Worm (Caenorhabditis elegans) whole organism, L1 larva: ENCODE results near the gene Y94H6A.7.
A peak's percentile ranks its signal among the peaks of the same experiment; 100 is the strongest.

Source experiments
- C04F5.9 ChIP-seq: sonication (generic microtip); optimal IDR thresholded peaks from 2 replicates; lab custom pipeline; 2016; ENCODE audit warnings: missing genetic modification characterization, missing compliant biosample characterization
- C16A3.4 ChIP-seq: fragments of 150-350 bp; optimal IDR thresholded peaks from 2 replicates; lab custom pipeline; 2014; ENCODE audit warnings: missing biosample characterization, missing genetic modification characterization
- F16B12.6 ChIP-seq: fragments of 150-350 bp; optimal IDR thresholded peaks from 2 replicates; lab custom pipeline; 2014; ENCODE audit warnings: missing biosample characterization, missing genetic modification characterization
- Y116A8C.19 ChIP-seq: sonication (generic microtip); optimal IDR thresholded peaks from 2 replicates; lab custom pipeline; 2016; ENCODE audit warnings: missing compliant biosample characterization, missing genetic modification characterization, borderline replicate concordance
- alr-1 ChIP-seq: fragments of 200-800 bp; sonication (Bioruptor generic); optimal IDR thresholded peaks from 2 replicates; lab custom pipeline; 2018; ENCODE audit warnings: borderline replicate concordance, mild to moderate bottlenecking, missing genetic modification characterization, missing compliant biosample characterization
- aly-2 ChIP-seq: fragments of 150-350 bp; optimal IDR thresholded peaks from 2 replicates; lab custom pipeline; 2014; ENCODE audit warnings: missing biosample characterization, missing genetic modification characterization
- ceh-88 ChIP-seq: fragments of 200-800 bp; sonication (Bioruptor generic); IDR thresholded peaks from 2 replicates; pipeline ENCODE4 v1.3.6; 2022; ENCODE audit warnings: missing genetic modification characterization, missing compliant biosample characterization
- ces-1 ChIP-seq: fragments of 150-350 bp; optimal IDR thresholded peaks from 2 replicates; lab custom pipeline; 2014; ENCODE audit warnings: missing biosample characterization, missing genetic modification reagents, missing genetic modification characterization
- dpl-1 ChIP-seq, 3 experiments: fragments of 150-350 bp in 2 of 3; sonication (generic microtip) in 1 of 3; optimal IDR thresholded peaks; 2 replicates each; lab custom pipeline; 2014 to 2017; ENCODE audit warnings: missing biosample characterization in 3 of 3, missing genetic modification characterization in 3 of 3, missing genetic modification reagents in 3 of 3
- efl-1 ChIP-seq, 4 experiments: fragments of 150-350 bp; optimal IDR thresholded peaks in 3 of 4; peaks in 1 of 4; 1 replicate in 1 of 4; 2 replicates in 3 of 4; lab custom pipeline; 2014; ENCODE audit warnings: missing biosample characterization in 2 of 4, missing genetic modification characterization in 2 of 4, missing genetic modification reagents in 2 of 4
- egl-27 ChIP-seq, 2 experiments: fragments of 150-350 bp in 1 of 2; sonication (generic microtip); optimal IDR thresholded peaks; 3 replicates each; lab custom pipeline; 2017 to 2018; ENCODE audit warnings: missing biosample characterization in 2 of 2, missing genetic modification characterization in 2 of 2, missing genetic modification reagents in 2 of 2
- elt-2 ChIP-seq: sonication (generic microtip); optimal IDR thresholded peaks from 2 replicates; lab custom pipeline; 2016; ENCODE audit warnings: missing genetic modification characterization, mild to moderate bottlenecking, inconsistent platforms, missing compliant biosample characterization, missing genetic modification reagents
- grh-1 ChIP-seq: fragments of 200-800 bp; sonication (Bioruptor generic); IDR thresholded peaks from 2 replicates; pipeline ENCODE4 v1.3.6; 2022; ENCODE audit warnings: missing genetic modification reagents, missing genetic modification characterization, missing compliant biosample characterization
- irx-1 ChIP-seq: sonication (generic microtip); optimal IDR thresholded peaks from 2 replicates; lab custom pipeline; 2016; ENCODE audit warnings: missing genetic modification characterization, missing compliant biosample characterization
- lin-13 ChIP-seq: fragments of 150-350 bp; optimal IDR thresholded peaks from 2 replicates; lab custom pipeline; 2014; ENCODE audit warnings: missing biosample characterization, missing genetic modification reagents, missing genetic modification characterization
- lin-14 ChIP-seq: fragments of 200-800 bp; sonication (Bioruptor generic); optimal IDR thresholded peaks from 2 replicates; lab custom pipeline; 2018; ENCODE audit warnings: mild to moderate bottlenecking, missing genetic modification characterization, moderate library complexity, missing compliant biosample characterization
- lin-15B ChIP-seq: fragments of 150-350 bp; sonication (generic microtip); optimal IDR thresholded peaks from 3 replicates; lab custom pipeline; 2014; ENCODE audit warnings: missing biosample characterization, missing genetic modification characterization
- lin-35 ChIP-seq, 2 experiments: fragments of 150-350 bp; optimal IDR thresholded peaks; 2 replicates each; lab custom pipeline; 2014; ENCODE audit warnings: missing biosample characterization in 2 of 2, missing genetic modification characterization in 2 of 2, missing genetic modification reagents in 2 of 2
- lin-39 ChIP-seq: fragments of 150-350 bp; optimal IDR thresholded peaks from 2 replicates; lab custom pipeline; 2014; ENCODE audit warnings: missing biosample characterization, missing genetic modification reagents, missing genetic modification characterization
- lsy-2 ChIP-seq, 2 experiments: fragments of 150-350 bp; optimal IDR thresholded peaks; 2 replicates each; lab custom pipeline; 2014; ENCODE audit warnings: missing biosample characterization in 2 of 2, missing genetic modification characterization in 2 of 2
- mdl-1 ChIP-seq, 2 experiments: fragments of 150-350 bp; optimal IDR thresholded peaks; 2 replicates each; lab custom pipeline; 2014 to 2017; ENCODE audit warnings: missing biosample characterization in 2 of 2, missing genetic modification characterization in 2 of 2, inconsistent platforms in 1 of 2
- mef-2 ChIP-seq: fragments of 150-350 bp; optimal IDR thresholded peaks from 2 replicates; lab custom pipeline; 2014; ENCODE audit warnings: missing biosample characterization, missing genetic modification characterization
- nhr-19 ChIP-seq: fragments of 200-800 bp; sonication (Bioruptor generic); conservative IDR thresholded peaks from 2 replicates; pipeline ENCODE4 v1.3.6; 2022; ENCODE audit warnings: missing genetic modification characterization, missing compliant biosample characterization
- nhr-237 ChIP-seq: fragments of 150-350 bp; optimal IDR thresholded peaks from 2 replicates; lab custom pipeline; 2014; ENCODE audit warnings: missing biosample characterization, missing genetic modification characterization
- nhr-47 ChIP-seq: sonication (generic microtip); optimal IDR thresholded peaks from 2 replicates; lab custom pipeline; 2016; ENCODE audit warnings: mild to moderate bottlenecking, missing genetic modification characterization, moderate library complexity, missing compliant biosample characterization
- nhr-71 ChIP-seq: sonication (generic microtip); optimal IDR thresholded peaks from 2 replicates; lab custom pipeline; 2016; ENCODE audit warnings: mild to moderate bottlenecking, missing genetic modification characterization, moderate library complexity, missing compliant biosample characterization
- nhr-90 ChIP-seq: sonication (generic microtip); optimal IDR thresholded peaks from 2 replicates; lab custom pipeline; 2016; ENCODE audit warnings: mild to moderate bottlenecking, missing genetic modification characterization, missing compliant biosample characterization; ENCODE audit not compliant: poor library complexity
- pax-3 ChIP-seq: fragments of 200-800 bp; sonication (Bioruptor generic); optimal IDR thresholded peaks from 2 replicates; lab custom pipeline; 2018; ENCODE audit warnings: mild to moderate bottlenecking, missing genetic modification characterization, moderate library complexity, missing compliant biosample characterization
- pqm-1 ChIP-seq: sonication (generic microtip); optimal IDR thresholded peaks from 3 replicates; lab custom pipeline; 2017; ENCODE audit warnings: missing biosample characterization, missing genetic modification characterization
- skn-1 ChIP-seq: fragments of 150-350 bp; optimal IDR thresholded peaks from 2 replicates; lab custom pipeline; 2014; ENCODE audit warnings: missing biosample characterization, missing genetic modification characterization
- snpc-4 ChIP-seq: fragments of 150-350 bp; optimal IDR thresholded peaks from 2 replicates; lab custom pipeline; 2014; ENCODE audit warnings: missing biosample characterization, missing genetic modification characterization
- snu-23 ChIP-seq: sonication (generic microtip); optimal IDR thresholded peaks from 2 replicates; lab custom pipeline; 2016; ENCODE audit warnings: missing genetic modification characterization, missing compliant biosample characterization
- tlp-1 ChIP-seq: fragments of 150-350 bp; optimal IDR thresholded peaks from 2 replicates; lab custom pipeline; 2014; ENCODE audit warnings: missing biosample characterization, missing genetic modification characterization
- unc-30 ChIP-seq: sonication (generic microtip); optimal IDR thresholded peaks from 2 replicates; lab custom pipeline; 2017; ENCODE audit warnings: missing biosample characterization, missing genetic modification characterization
- unc-62 ChIP-seq: fragments of 150-350 bp; optimal IDR thresholded peaks from 2 replicates; lab custom pipeline; 2014; ENCODE audit warnings: missing biosample characterization, missing genetic modification reagents, missing genetic modification characterization
- unc-98 ChIP-seq: fragments of 200-800 bp; sonication (Bioruptor generic); IDR thresholded peaks from 2 replicates; pipeline ENCODE4 v1.3.6; 2022; ENCODE audit warnings: missing genetic modification characterization, missing compliant biosample characterization
- zip-4 ChIP-seq: fragments of 200-800 bp; sonication (Bioruptor generic); optimal IDR thresholded peaks from 2 replicates; lab custom pipeline; 2018; ENCODE audit warnings: mild to moderate bottlenecking, missing genetic modification characterization, moderate library complexity, missing compliant biosample characterization
- ztf-4 ChIP-seq: fragments of 150-350 bp; optimal IDR thresholded peaks from 2 replicates; lab custom pipeline; 2014; ENCODE audit warnings: missing biosample characterization, missing genetic modification characterization

Gene Y94H6A.7

DNA sequence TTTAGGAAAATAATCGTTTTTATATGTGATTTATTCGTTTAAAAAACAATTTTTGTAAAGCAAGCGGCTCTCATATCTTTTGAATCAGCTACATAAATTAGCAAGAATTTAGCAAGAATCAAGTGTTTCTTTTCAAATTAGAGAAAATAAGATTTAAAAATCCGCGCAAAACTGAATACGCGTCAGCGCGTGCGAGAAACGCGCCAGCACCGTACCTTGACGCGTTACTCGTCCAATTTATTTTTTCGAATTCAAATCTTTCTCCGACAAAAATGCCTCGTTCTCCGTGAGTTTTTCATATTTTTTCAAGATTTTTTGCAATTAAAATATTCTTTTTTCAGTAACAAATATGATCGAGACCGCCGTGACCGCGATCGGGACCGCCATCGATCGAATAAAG, 40.1 kb downstream of the Y94H6A.7 start, which contains the start of gene Y94H6A.3 (continued):
- TF ChIP-seq efl-1 (optimal IDR thresholded peaks at IDR 0.05; lab: Kevin White, UChicago) (peak; percentile 97 to 99), efl-1 (GFP tag; optimal IDR thresholded peaks at IDR 0.05 in 1 of 2; lab: Kevin White, UChicago) (peak; percentile 99 to 100), zip-4 (peak; percentile 86), irx-1 (peak; percentile 91), lin-14 (GFP tag; lab: Kevin White, UChicago) (no peak), skn-1 (peak; percentile 92), ces-1 (GFP tag; lab: Kevin White, UChicago) (no peak), lin-15B (peak; percentile 95), nhr-237 (tag; lab: Kevin White, UChicago) (peak; percentile 9), nhr-71 (peak; percentile 96), ceh-88 (GFP tag; lab: Robert Waterston, UW) (peak; percentile 66), snu-23 (GFP tag; lab: Kevin White, UChicago) (peak; percentile 96), pax-3 (tag; lab: Kevin White, UChicago) (peak; percentile 79), C04F5.9 (tag; lab: Kevin White, UChicago) (peak; percentile 82), pqm-1 (tag; lab: Kevin White, UChicago) (no peak), lin-13 (GFP tag; lab: Kevin White, UChicago) (peak; percentile 95), mdl-1 (tag; optimal IDR thresholded peaks at IDR 0.05; lab: Kevin White, UChicago) (peak in 1 of 2 experiments; percentile 70), nhr-19 (GFP tag; lab: Robert Waterston, UW) (peak; percentile 94), snpc-4 (tag; lab: Kevin White, UChicago) (peak; percentile 77), F16B12.6 (peak; percentile 69), unc-30 (tag; lab: Kevin White, UChicago) (no peak), unc-62 (GFP tag; lab: Kevin White, UChicago) (no peak), unc-98 (GFP tag; lab: Robert Waterston, UW) (peak; percentile 45; the same call in 1 of the 2 replicates), mef-2 (tag; lab: Kevin White, UChicago) (no peak), tlp-1 (no peak), nhr-90 (tag; lab: Kevin White, UChicago) (peak; percentile 93), egl-27 (tag; optimal IDR thresholded peaks at IDR 0.05; lab: Kevin White, UChicago) (no peak), elt-2 (tag; lab: Kevin White, UChicago) (peak; percentile 68), aly-2 (tag; lab: Kevin White, UChicago) (peak; percentile 62), alr-1 (tag; lab: Kevin White, UChicago) (no peak), lin-39 (tag; lab: Kevin White, UChicago) (peak; percentile 95), ztf-4 (tag; lab: Kevin White, UChicago) (peak; percentile 65), grh-1 (peak; percentile 92)

DNA sequence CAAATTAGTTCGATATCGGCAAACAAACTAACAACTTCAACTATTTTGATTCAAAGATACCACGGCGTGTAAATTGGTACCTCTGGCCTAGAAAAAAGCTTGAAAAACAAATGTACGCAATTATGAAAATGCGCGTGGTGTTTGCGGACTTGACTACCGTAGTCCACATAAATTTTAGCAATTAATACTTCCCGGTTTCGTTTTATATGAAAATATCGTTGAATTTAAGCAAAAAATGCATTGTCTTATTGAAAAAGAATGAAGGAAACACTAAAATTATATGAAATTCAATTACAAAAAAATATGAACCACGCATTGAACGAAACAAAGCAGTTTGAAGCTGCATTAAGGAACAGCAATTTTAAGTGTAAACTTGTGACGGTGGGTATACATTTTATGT, 41.5 kb downstream of the Y94H6A.7 start, which contains the start of gene gpx-4:
Gene gpx-4, minus strand, starts transcription at position 101 of the 400 bp plus-strand sequence.
- peak in 1 of 2 experiments; percentile 10 for TF ChIP-seq lsy-2 (tag; optimal IDR thresholded peaks at IDR 0.05; lab: Kevin White, UChicago)

DNA sequence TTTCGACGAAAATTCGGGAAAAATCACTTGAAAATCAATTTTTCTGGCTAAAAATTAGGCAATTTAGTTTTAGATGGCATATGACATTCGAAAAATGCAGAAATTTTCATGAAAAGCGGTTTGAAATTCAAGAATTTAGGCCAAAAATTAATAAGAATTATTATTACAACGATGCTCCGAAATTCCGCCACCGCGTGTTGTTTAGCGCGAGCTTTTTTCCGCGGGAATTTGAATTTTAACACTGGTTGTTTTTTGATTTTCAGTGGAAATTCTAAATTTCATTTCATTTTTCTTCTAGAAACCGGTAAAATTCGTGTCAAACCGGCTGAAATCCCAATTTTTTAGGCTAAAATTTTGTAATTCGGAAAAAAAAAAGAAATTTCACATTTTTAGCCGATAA, 45.7 kb downstream of the Y94H6A.7 start:
- TF ChIP-seq nhr-47 (tag; lab: Kevin White, UChicago) (peak; percentile 28), nhr-19 (GFP tag; lab: Robert Waterston, UW) (0 out of 2 replicates have a peak, but pooled peaks have one; percentile 14), snu-23 (GFP tag; lab: Kevin White, UChicago) (peak; percentile 17), nhr-71 (peak; percentile 22), lin-35 (GFP tag; optimal IDR thresholded peaks at IDR 0.05; lab: Kevin White, UChicago) (peak; percentile 84 to 91), dpl-1 (GFP tag; optimal IDR thresholded peaks at IDR 0.05; lab: Kevin White, UChicago) (peak; percentile 77 to 87 (median 84)), C16A3.4 (tag; lab: Kevin White, UChicago) (no peak), efl-1 (optimal IDR thresholded peaks at IDR 0.05; lab: Kevin White, UChicago) (peak; percentile 65 to 85), efl-1 (GFP tag; optimal IDR thresholded peaks at IDR 0.05 in 1 of 2; lab: Kevin White, UChicago) (peak; percentile 90 to 99), Y116A8C.19 (tag; lab: Kevin White, UChicago) (no peak), lsy-2 (tag; optimal IDR thresholded peaks at IDR 0.05; lab: Kevin White, UChicago) (peak; percentile 20 to 60)
